Worm (Caenorhabditis elegans) whole organism, young adult: ENCODE results near the gene nhr-142.

Source experiments
- B0035.1 ChIP-seq: sonication (generic microtip); optimal IDR thresholded peaks from 2 replicates; lab custom pipeline; 2016; ENCODE audit warnings: missing genetic modification characterization, mild to moderate bottlenecking, missing compliant biosample characterization, missing genotype, missing genetic modification reagents
- B0261.1 ChIP-seq: sonication (generic microtip); optimal IDR thresholded peaks from 2 replicates; lab custom pipeline; 2016; ENCODE audit warnings: mild to moderate bottlenecking, missing genetic modification characterization, moderate library complexity, missing compliant biosample characterization
- F23B12.7 ChIP-seq: sonication (generic microtip); optimal IDR thresholded peaks from 2 replicates; lab custom pipeline; 2017; ENCODE audit warnings: missing genetic modification characterization, mild to moderate bottlenecking, missing compliant biosample characterization, antibody characterized with exemption, moderate library complexity; ENCODE audit not compliant: insufficient read depth
- F57C9.4 ChIP-seq: sonication (generic microtip); optimal IDR thresholded peaks from 2 replicates; lab custom pipeline; 2017; ENCODE audit warnings: mild to moderate bottlenecking, missing genetic modification characterization, missing compliant biosample characterization
- T07F8.4 ChIP-seq: sonication (generic microtip); optimal IDR thresholded peaks from 2 replicates; lab custom pipeline; 2016; ENCODE audit warnings: mild to moderate bottlenecking, missing genetic modification characterization, moderate library complexity, missing compliant biosample characterization
- akir-1 ChIP-seq: fragments of 200-800 bp; sonication (Bioruptor generic); optimal IDR thresholded peaks from 2 replicates; lab custom pipeline; 2018; ENCODE audit warnings: mild to moderate bottlenecking, missing genetic modification characterization, moderate library complexity, missing compliant biosample characterization
- ceh-27 ChIP-seq: fragments of 200-800 bp; sonication (Bioruptor generic); optimal IDR thresholded peaks from 2 replicates; lab custom pipeline; 2018; ENCODE audit warnings: mild to moderate bottlenecking, missing genetic modification characterization, moderate library complexity, missing compliant biosample characterization
- dpl-1 ChIP-seq: fragments of 150-350 bp; optimal IDR thresholded peaks from 2 replicates; lab custom pipeline; 2014; ENCODE audit warnings: missing biosample characterization, missing genetic modification reagents, missing genetic modification characterization
- madf-6 ChIP-seq: fragments of 200-800 bp; sonication (Bioruptor generic); IDR thresholded peaks from 2 replicates; pipeline ENCODE4 v1.3.6; 2022; ENCODE audit warnings: missing genetic modification reagents, missing genetic modification characterization, missing compliant biosample characterization
- mxl-1 ChIP-seq: sonication (generic microtip); optimal IDR thresholded peaks from 2 replicates; lab custom pipeline; 2016; ENCODE audit warnings: missing genetic modification characterization, missing compliant biosample characterization
- pha-4 ChIP-seq: fragments of 150-350 bp; sonication (generic microtip); optimal IDR thresholded peaks from 2 replicates; lab custom pipeline; 2014; ENCODE audit warnings: missing biosample characterization, missing genetic modification reagents, missing genetic modification characterization
- snpc-1.1 ChIP-seq: sonication (generic microtip); optimal IDR thresholded peaks from 2 replicates; lab custom pipeline; 2017; ENCODE audit warnings: missing genetic modification characterization, mild to moderate bottlenecking, missing compliant biosample characterization, antibody characterized with exemption, moderate library complexity, missing genotype, missing genetic modification reagents; ENCODE audit not compliant: insufficient read depth
- snpc-4 ChIP-seq, 5 experiments: fragments of 150-350 bp in 1 of 5; sonication (generic microtip) in 4 of 5; optimal IDR thresholded peaks; 2 replicates each; lab custom pipeline; 2014 to 2018; ENCODE audit warnings: missing genetic modification characterization in 5 of 5, missing biosample characterization in 3 of 5, antibody characterized with exemption in 2 of 5, mild to moderate bottlenecking in 2 of 5, missing compliant biosample characterization in 2 of 5, missing genotype in 2 of 5, moderate library complexity in 2 of 5, missing genetic modification reagents in 1 of 5
- ztf-25 ChIP-seq: fragments of 200-800 bp; sonication (Bioruptor generic); IDR thresholded peaks from 2 replicates; pipeline ENCODE4 v1.3.6; 2022; ENCODE audit warnings: missing genetic modification reagents, missing genetic modification characterization, missing compliant biosample characterization

ce11 chrV:5816470-5817061 lies 26.2 kb upstream of the nhr-142 start:
- no peak for TF ChIP-seq T07F8.4 (tag; lab: Kevin White, UChicago)
- no peak for TF ChIP-seq F23B12.7
- TF ChIP-seq pha-4 (tag; lab: Kevin White, UChicago) = no peak
- TF ChIP-seq snpc-4 (GFP tag; optimal IDR thresholded peaks at IDR 0.05; lab: Kevin White, UChicago) = no peak
- no peak for TF ChIP-seq snpc-4 (tag; optimal IDR thresholded peaks at IDR 0.05; lab: Kevin White, UChicago)
- no peak for TF ChIP-seq ceh-27
- TF ChIP-seq ztf-25 (GFP tag; lab: Robert Waterston, UW) = no peak
- TF ChIP-seq B0261.1 (tag; lab: Kevin White, UChicago) = no peak
- no peak for TF ChIP-seq mxl-1 (tag; lab: Kevin White, UChicago)
- TF ChIP-seq dpl-1 (GFP tag; lab: Kevin White, UChicago) = no peak
- TF ChIP-seq snpc-1.1 (tag; lab: Kevin White, UChicago) = no peak
- no peak for TF ChIP-seq akir-1
- no peak for TF ChIP-seq F57C9.4 (tag; lab: Kevin White, UChicago)
- TF ChIP-seq B0035.1 (tag; lab: Kevin White, UChicago) = no peak
- no peak for TF ChIP-seq madf-6
